Fruit fly (Drosophila melanogaster) whole organism, adult: ENCODE data around the gene chico.
A peak's percentile ranks its signal among the peaks of the same experiment; 100 is the strongest.

Experiments
- CG11617 ChIP-seq: fragments of 200-800 bp; sonication (Bioruptor generic); optimal IDR thresholded peaks from 2 replicates; lab custom pipeline; 2017; ENCODE audit warnings: mild to moderate bottlenecking, missing biosample characterization, missing genetic modification reagents, missing genetic modification characterization
- CG12768 ChIP-seq: fragments of 200-800 bp; sonication (Bioruptor generic); optimal IDR thresholded peaks from 2 replicates; lab custom pipeline; 2017; ENCODE audit warnings: missing biosample characterization, missing genetic modification characterization, mild to moderate bottlenecking, moderate library complexity, missing genetic modification reagents
- CG14711 ChIP-seq: fragments of 200-800 bp; sonication (Bioruptor generic); optimal IDR thresholded peaks from 2 replicates; lab custom pipeline; 2018; ENCODE audit warnings: missing biosample characterization, mild to moderate bottlenecking, missing genetic modification characterization, moderate library complexity
- CG1620 ChIP-seq: fragments of 200-800 bp; sonication (Bioruptor generic); optimal IDR thresholded peaks from 2 replicates; lab custom pipeline; 2016; ENCODE audit warnings: missing biosample characterization, missing genetic modification characterization
- CG33017 ChIP-seq: fragments of 200-800 bp; sonication (Bioruptor generic); optimal IDR thresholded peaks from 2 replicates; lab custom pipeline; 2018; ENCODE audit warnings: missing biosample characterization, mild to moderate bottlenecking, missing genetic modification characterization, moderate library complexity
- CG5204 ChIP-seq: fragments of 200-800 bp; sonication (Bioruptor generic); optimal IDR thresholded peaks from 2 replicates; lab custom pipeline; 2016; ENCODE audit warnings: missing biosample characterization, missing genetic modification characterization
- CG7045 ChIP-seq: fragments of 200-800 bp; sonication (Bioruptor generic); optimal IDR thresholded peaks from 2 replicates; lab custom pipeline; 2017; ENCODE audit warnings: missing biosample characterization, mild to moderate bottlenecking, missing genetic modification characterization
- CG7101 ChIP-seq: fragments of 200-800 bp; sonication (Bioruptor generic); optimal IDR thresholded peaks from 2 replicates; lab custom pipeline; 2018; ENCODE audit warnings: missing biosample characterization, mild to moderate bottlenecking, missing genetic modification characterization, moderate library complexity
- Clk ChIP-seq: fragments of 200-800 bp; sonication (Bioruptor generic); optimal IDR thresholded peaks from 2 replicates; lab custom pipeline; 2017; ENCODE audit warnings: missing biosample characterization, missing genetic modification characterization
- Crg-1 ChIP-seq: fragments of 200-800 bp; sonication (Bioruptor generic); optimal IDR thresholded peaks from 2 replicates; lab custom pipeline; 2016; ENCODE audit warnings: missing biosample characterization, missing genetic modification characterization
- Hr96 ChIP-seq: fragments of 200-800 bp; sonication (Bioruptor generic); optimal IDR thresholded peaks from 2 replicates; lab custom pipeline; 2016; ENCODE audit warnings: missing biosample characterization, missing genetic modification characterization
- Mnt ChIP-seq: fragments of 200-800 bp; sonication (Bioruptor generic); optimal IDR thresholded peaks from 2 replicates; lab custom pipeline; 2016; ENCODE audit warnings: missing biosample characterization, mild to moderate bottlenecking, missing genetic modification characterization
- bab1 ChIP-seq: fragments of 200-800 bp; sonication (Bioruptor generic); optimal IDR thresholded peaks from 3 replicates; lab custom pipeline; 2019; ENCODE audit warnings: missing biosample characterization, mild to moderate bottlenecking, missing genetic modification characterization, moderate library complexity
- cic ChIP-seq: fragments of 200-800 bp; sonication (Bioruptor generic); optimal IDR thresholded peaks from 2 replicates; lab custom pipeline; 2017; ENCODE audit warnings: missing biosample characterization, mild to moderate bottlenecking, missing genetic modification characterization, moderate library complexity
- cnc ChIP-seq, 2 experiments: fragments of >200 bp; optimal IDR thresholded peaks; 2 replicates each; lab custom pipeline; 2017
- kay ChIP-seq: fragments of 200-800 bp; sonication (Bioruptor generic); peaks from one replicate; lab custom pipeline; 2016; ENCODE audit warnings: missing biosample characterization, missing genetic modification characterization, borderline replicate concordance
- ovo ChIP-seq: fragments of 200-800 bp; sonication (Bioruptor generic); optimal IDR thresholded peaks from 2 replicates; lab custom pipeline; 2016; ENCODE audit warnings: missing biosample characterization, missing genetic modification characterization
- pad ChIP-seq: fragments of 200-800 bp; sonication (Bioruptor generic); optimal IDR thresholded peaks from 3 replicates; lab custom pipeline; 2017; ENCODE audit warnings: missing biosample characterization, missing genetic modification characterization, mild to moderate bottlenecking, moderate library complexity, missing genetic modification reagents
- tj ChIP-seq: fragments of 200-800 bp; sonication (Bioruptor generic); optimal IDR thresholded peaks from 3 replicates; lab custom pipeline; 2017; ENCODE audit warnings: missing biosample characterization, mild to moderate bottlenecking, missing genetic modification characterization, moderate library complexity
- toe ChIP-seq: fragments of 200-800 bp; sonication (Bioruptor generic); optimal IDR thresholded peaks from 2 replicates; lab custom pipeline; 2016; ENCODE audit warnings: missing biosample characterization, missing genetic modification characterization

The chico gene

DNA sequence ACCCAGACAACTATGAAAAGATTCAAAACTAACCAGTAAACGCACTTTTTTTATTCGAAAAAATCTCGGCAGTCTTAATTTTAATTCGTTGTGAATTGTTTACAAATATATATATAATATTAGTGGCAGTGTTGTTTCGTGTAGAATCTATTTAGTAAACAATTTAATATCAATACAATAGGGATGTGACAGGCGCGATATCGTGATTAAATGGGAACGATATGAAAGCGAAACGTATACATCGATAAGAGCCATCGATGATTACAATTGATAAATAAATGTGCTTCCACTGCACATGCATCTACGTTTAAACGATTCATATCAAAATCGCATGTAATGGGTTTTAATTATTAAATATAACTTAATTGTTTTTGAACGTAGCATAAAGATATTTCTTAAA lies 30.5 kb upstream of the chico start:
- TF ChIP-seq toe (GFP tag; lab: Kevin White, UChicago), result no peak
- TF ChIP-seq Crg-1 (GFP tag; lab: Kevin White, UChicago), result no peak
- TF ChIP-seq CG33017, result no peak
- TF ChIP-seq CG7101 (tag; lab: Kevin White, UChicago), result peak; percentile 3
- peak; percentile 71 for TF ChIP-seq kay (GFP tag; lab: Kevin White, UChicago)
- no peak for TF ChIP-seq ovo (GFP tag; lab: Kevin White, UChicago)
- no peak for TF ChIP-seq CG12768 (GFP tag; lab: Kevin White, UChicago)
- no peak for TF ChIP-seq cic (GFP tag; lab: Kevin White, UChicago)
- peak; percentile 34 for TF ChIP-seq bab1 (GFP tag; lab: Kevin White, UChicago)
- TF ChIP-seq CG1620 (GFP tag; lab: Kevin White, UChicago), result peak; percentile 41
- TF ChIP-seq CG14711 (tag; lab: Kevin White, UChicago), result no peak
- no peak for TF ChIP-seq tj (GFP tag; lab: Kevin White, UChicago)

DNA sequence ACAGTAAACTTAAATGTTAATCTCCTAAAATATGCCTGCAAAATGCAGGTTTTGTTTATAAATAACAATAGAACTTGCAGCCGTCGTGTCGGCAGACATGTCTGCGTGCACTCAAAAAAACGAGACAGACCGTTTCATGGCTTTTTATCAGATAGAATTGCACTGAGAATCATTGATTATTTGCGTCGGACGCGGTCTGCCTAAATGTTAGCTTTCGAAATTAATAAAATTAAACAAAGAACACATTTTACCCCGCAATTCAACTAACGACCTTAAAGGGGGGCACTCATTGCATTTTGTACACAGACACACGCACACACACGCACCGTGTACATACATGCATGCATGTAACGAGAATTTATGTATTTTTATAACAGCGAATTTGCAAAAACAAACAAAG lies 30.0 kb upstream of the chico start:
- TF ChIP-seq CG7045, result no peak
- TF ChIP-seq CG11617 (GFP tag; lab: Kevin White, UChicago), result peak; percentile 30
- no peak for TF ChIP-seq CG1620 (GFP tag; lab: Kevin White, UChicago)
- TF ChIP-seq Crg-1 (GFP tag; lab: Kevin White, UChicago), result no peak
- peak; percentile 70 for TF ChIP-seq kay (GFP tag; lab: Kevin White, UChicago)
- TF ChIP-seq Mnt (GFP tag; lab: Kevin White, UChicago), result peak; percentile 51
- no peak for TF ChIP-seq bab1 (GFP tag; lab: Kevin White, UChicago)
- peak; percentile 32 for TF ChIP-seq CG12768 (GFP tag; lab: Kevin White, UChicago)
- peak; percentile 21 for TF ChIP-seq tj (GFP tag; lab: Kevin White, UChicago)

- TF ChIP-seq CG5204 (GFP tag; lab: Kevin White, UChicago), result no peak
- TF ChIP-seq CG11617 (GFP tag; lab: Kevin White, UChicago), result peak; percentile 50
- peak; percentile 45 for TF ChIP-seq kay (GFP tag; lab: Kevin White, UChicago)
- TF ChIP-seq cic (GFP tag; lab: Kevin White, UChicago), result no peak
- TF ChIP-seq cnc (optimal IDR thresholded peaks at IDR 0.05; lab: Kevin White, UChicago), result no peak
- no peak for TF ChIP-seq Hr96 (GFP tag; lab: Kevin White, UChicago)
- TF ChIP-seq CG12768 (GFP tag; lab: Kevin White, UChicago), result peak; percentile 29
- TF ChIP-seq Crg-1 (GFP tag; lab: Kevin White, UChicago), result no peak
- peak; percentile 63 for TF ChIP-seq bab1 (GFP tag; lab: Kevin White, UChicago)
- TF ChIP-seq toe (GFP tag; lab: Kevin White, UChicago), result no peak
- no peak for TF ChIP-seq CG1620 (GFP tag; lab: Kevin White, UChicago)
- TF ChIP-seq tj (GFP tag; lab: Kevin White, UChicago), result peak; percentile 25
- TF ChIP-seq CG7045, result peak; percentile 68
- no peak for TF ChIP-seq ovo (GFP tag; lab: Kevin White, UChicago)
- TF ChIP-seq CG7101 (tag; lab: Kevin White, UChicago), result peak; percentile 15
- no peak for TF ChIP-seq Mnt (GFP tag; lab: Kevin White, UChicago)
- peak; percentile 64 for TF ChIP-seq CG14711 (tag; lab: Kevin White, UChicago)
Observed at dm6 chr2L:10276436-10276835, 29.6 kb upstream of the chico start.

- TF ChIP-seq CG7045 (no peak), CG5204 (GFP tag; lab: Kevin White, UChicago) (no peak), cic (GFP tag; lab: Kevin White, UChicago) (no peak), CG11617 (GFP tag; lab: Kevin White, UChicago) (no peak), pad (no peak), CG7101 (tag; lab: Kevin White, UChicago) (no peak), Crg-1 (GFP tag; lab: Kevin White, UChicago) (no peak), CG33017 (no peak), toe (GFP tag; lab: Kevin White, UChicago) (no peak), CG12768 (GFP tag; lab: Kevin White, UChicago) (no peak), CG14711 (tag; lab: Kevin White, UChicago) (no peak), tj (GFP tag; lab: Kevin White, UChicago) (no peak), CG1620 (GFP tag; lab: Kevin White, UChicago) (no peak), kay (GFP tag; lab: Kevin White, UChicago) (no peak), Hr96 (GFP tag; lab: Kevin White, UChicago) (no peak), cnc (optimal IDR thresholded peaks at IDR 0.05; lab: Kevin White, UChicago) (no peak), Mnt (GFP tag; lab: Kevin White, UChicago) (no peak)
Observed at dm6 chr2L:10272224-10272623, 25.3 kb upstream of the chico start, which contains the start of gene trk. Gene trk (minus strand): TSS chr2L:10272324.

- TF ChIP-seq CG11617 (GFP tag; lab: Kevin White, UChicago) (no peak), CG14711 (tag; lab: Kevin White, UChicago) (no peak), bab1 (GFP tag; lab: Kevin White, UChicago) (no peak), kay (GFP tag; lab: Kevin White, UChicago) (no peak), CG12768 (GFP tag; lab: Kevin White, UChicago) (no peak), toe (GFP tag; lab: Kevin White, UChicago) (no peak), Crg-1 (GFP tag; lab: Kevin White, UChicago) (no peak), CG1620 (GFP tag; lab: Kevin White, UChicago) (no peak), CG5204 (GFP tag; lab: Kevin White, UChicago) (no peak)
Observed at dm6 chr2L:10269854-10270253, 23.0 kb upstream of the chico start, which contains the start of gene Mulk. Gene Mulk (plus strand): TSS chr2L:10270051.

DNA sequence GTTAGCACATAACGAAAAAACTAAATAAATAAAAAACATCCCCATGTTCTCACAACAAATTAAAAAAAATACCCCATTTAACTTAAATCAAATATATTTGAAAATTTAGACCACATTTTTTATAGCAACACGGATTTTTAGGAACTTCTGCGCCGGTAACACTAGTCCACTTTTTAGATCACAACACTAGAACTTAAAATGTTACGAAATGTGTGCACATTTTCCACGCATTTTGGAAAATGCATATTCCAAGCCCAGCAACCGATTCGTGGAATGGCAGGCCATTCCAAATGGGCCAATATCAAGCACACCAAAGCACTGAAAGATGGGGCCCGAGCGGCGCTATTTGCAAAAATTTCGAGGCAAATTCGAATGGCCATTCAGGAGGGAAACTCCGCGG lies 21.8 kb upstream of the chico start, which contains the start of gene CG4957:
Gene CG4957, plus strand, starts transcription at position 185 of the 400 bp plus-strand sequence.
- TF ChIP-seq Crg-1 (GFP tag; lab: Kevin White, UChicago) (no peak), bab1 (GFP tag; lab: Kevin White, UChicago) (no peak), CG7045 (no peak), Mnt (GFP tag; lab: Kevin White, UChicago) (no peak), CG12768 (GFP tag; lab: Kevin White, UChicago) (no peak), CG7101 (tag; lab: Kevin White, UChicago) (no peak), Hr96 (GFP tag; lab: Kevin White, UChicago) (no peak), CG11617 (GFP tag; lab: Kevin White, UChicago) (no peak), cic (GFP tag; lab: Kevin White, UChicago) (no peak), cnc (optimal IDR thresholded peaks at IDR 0.05; lab: Kevin White, UChicago) (no peak), CG5204 (GFP tag; lab: Kevin White, UChicago) (no peak), tj (GFP tag; lab: Kevin White, UChicago) (no peak), Clk (GFP tag; lab: Kevin White, UChicago) (no peak), pad (no peak), kay (GFP tag; lab: Kevin White, UChicago) (no peak), CG1620 (GFP tag; lab: Kevin White, UChicago) (no peak), toe (GFP tag; lab: Kevin White, UChicago) (no peak), CG14711 (tag; lab: Kevin White, UChicago) (no peak), CG33017 (no peak)
